Fruit fly (Drosophila melanogaster) whole organism, wandering third instar larva: ENCODE data around the gene CG3597.

ENCODE experiments used
- HLH106 ChIP-seq: fragments of 200-800 bp; optimal IDR thresholded peaks from 3 replicates; lab custom pipeline; 2019; ENCODE audit warnings: missing biosample characterization, mild to moderate bottlenecking, missing genetic modification characterization, moderate library complexity
- Jra ChIP-seq: sonication (Bioruptor generic); optimal IDR thresholded peaks from 2 replicates; lab custom pipeline; 2016; ENCODE audit warnings: missing biosample characterization, missing genetic modification characterization
- Vsx2 ChIP-seq: fragments of 200-300, 225-300 bp; sonication (Bioruptor generic); optimal IDR thresholded peaks from 2 replicates; lab custom pipeline; 2018; ENCODE audit warnings: missing biosample characterization, missing genetic modification characterization; ENCODE audit not compliant: partially characterized antibody
- dl ChIP-seq, 2 experiments: fragments of 175-275, 200-275 bp in 1 of 2; fragments of 200-275 bp in 1 of 2; sonication (Bioruptor generic); optimal IDR thresholded peaks; lab custom pipeline; 2018; ENCODE audit warnings: mild to moderate bottlenecking in 2 of 2, missing biosample characterization in 2 of 2, missing genetic modification characterization in 2 of 2, moderate library complexity in 2 of 2; ENCODE audit not compliant: partially characterized antibody in 2 of 2, insufficient read depth in 1 of 2
- dsf ChIP-seq: sonication (Bioruptor generic); optimal IDR thresholded peaks from 2 replicates; lab custom pipeline; 2016; ENCODE audit warnings: missing biosample characterization, missing genetic modification characterization, borderline replicate concordance
- pan ChIP-seq: fragments of >200 bp; optimal IDR thresholded peaks from 2 replicates; lab custom pipeline; 2017

- TF ChIP-seq dl (GFP tag; optimal IDR thresholded peaks at IDR 0.05; lab: Kevin White, UChicago; ENCODE audit: insufficient read depth in 1 of 2, partially characterized antibody in 2 of 2) = no peak
- TF ChIP-seq Vsx2 (GFP tag; lab: Kevin White, UChicago) = no peak
- no peak for TF ChIP-seq dsf
- no peak for TF ChIP-seq pan (lab: Kevin White, UChicago)
- TF ChIP-seq HLH106 (tag; lab: Kevin White, UChicago) = no peak
- TF ChIP-seq Jra (GFP tag; lab: Kevin White, UChicago) = no peak
Measured at dm6 chr2L:2348479-2348878, 22.8 kb downstream of the CG3597 start.
